Fruit fly (Drosophila melanogaster) whole organism, embryonic: Measurements from ENCODE around the gene CG32276.

ENCODE experiments used
- ATbp ChIP-seq: fragments of 200-800 bp; sonication (Bioruptor generic); optimal IDR thresholded peaks from 2 replicates; lab custom pipeline; 2017; ENCODE audit warnings: missing biosample characterization, mild to moderate bottlenecking, missing genetic modification characterization, missing genetic modification reagents
- Blimp-1 ChIP-seq: fragments of 200-800 bp; sonication (Bioruptor generic); optimal IDR thresholded peaks from 3 replicates; lab custom pipeline; 2018; ENCODE audit warnings: missing biosample characterization, missing genetic modification characterization, mild to moderate bottlenecking, moderate library complexity, missing genetic modification reagents
- Bteb2 ChIP-seq: fragments of 200-800 bp; sonication (Bioruptor generic); optimal IDR thresholded peaks from 2 replicates; lab custom pipeline; 2016; ENCODE audit warnings: missing biosample characterization, missing genetic modification characterization
- CG10979 ChIP-seq: fragments of 200-800 bp; sonication (Bioruptor generic); optimal IDR thresholded peaks from 2 replicates; lab custom pipeline; 2018; ENCODE audit warnings: missing biosample characterization, mild to moderate bottlenecking, missing genetic modification characterization, moderate library complexity
- CG11696 ChIP-seq: fragments of 200-800 bp; sonication (Bioruptor generic); IDR thresholded peaks from 2 replicates; pipeline ENCODE4 v1.3.6; 2022; ENCODE audit warnings: missing biosample characterization, missing genetic modification characterization
- CG12219 ChIP-seq: fragments of 200-800 bp; sonication (Bioruptor generic); optimal IDR thresholded peaks from 3 replicates; lab custom pipeline; 2018; ENCODE audit warnings: missing biosample characterization, mild to moderate bottlenecking, missing genetic modification characterization
- CG15073 ChIP-seq: fragments of 200-800 bp; sonication (Bioruptor generic); optimal IDR thresholded peaks from 2 replicates; lab custom pipeline; 2016; ENCODE audit warnings: missing biosample characterization, missing genetic modification characterization
- CG15514 ChIP-seq: fragments of 200-800 bp; sonication (Bioruptor generic); optimal IDR thresholded peaks from 3 replicates; lab custom pipeline; 2017; ENCODE audit warnings: missing biosample characterization, missing genetic modification characterization, mild to moderate bottlenecking, moderate library complexity, missing genetic modification reagents
- CG17568 ChIP-seq: fragments of 200-800 bp; sonication (Bioruptor generic); optimal IDR thresholded peaks from 2 replicates; lab custom pipeline; 2018; ENCODE audit warnings: missing biosample characterization, mild to moderate bottlenecking, missing genetic modification characterization, moderate library complexity
- CG1792 ChIP-seq: fragments of 200-800 bp; sonication (Bioruptor generic); optimal IDR thresholded peaks from 2 replicates; lab custom pipeline; 2016; ENCODE audit warnings: missing biosample characterization, missing genetic modification characterization
- CG18011 ChIP-seq: fragments of 200-800 bp; sonication (Bioruptor generic); optimal IDR thresholded peaks from 2 replicates; lab custom pipeline; 2017; ENCODE audit warnings: missing biosample characterization, missing genetic modification characterization, mild to moderate bottlenecking, moderate library complexity, missing genotype
- CG1832 ChIP-seq: fragments of 200-800 bp; sonication (Bioruptor generic); optimal IDR thresholded peaks from 2 replicates; lab custom pipeline; 2017; ENCODE audit warnings: missing biosample characterization, mild to moderate bottlenecking, missing genetic modification characterization, inconsistent platforms
- CG18476 ChIP-seq: fragments of 200-800 bp; sonication (Bioruptor generic); optimal IDR thresholded peaks from 2 replicates; lab custom pipeline; 2016; ENCODE audit warnings: missing biosample characterization, mild to moderate bottlenecking, missing genetic modification characterization
- CG2129 ChIP-seq: fragments of 200-800 bp; sonication (Bioruptor generic); IDR thresholded peaks from 2 replicates; pipeline ENCODE4 v1.3.6; 2022; ENCODE audit warnings: missing biosample characterization, missing genetic modification characterization; ENCODE audit not compliant: partially characterized antibody
- CG3995 ChIP-seq: fragments of 200-800 bp; sonication (Bioruptor generic); optimal IDR thresholded peaks from 3 replicates; lab custom pipeline; 2016; ENCODE audit warnings: missing biosample characterization, missing genetic modification characterization
- CG4404 ChIP-seq: fragments of 200-800 bp; sonication (Bioruptor generic); IDR thresholded peaks from 2 replicates; pipeline ENCODE4 v1.3.6; 2022; ENCODE audit warnings: missing biosample characterization, missing genetic modification characterization
- CG4424 ChIP-seq: fragments of 200-800 bp; sonication (Bioruptor generic); optimal IDR thresholded peaks from 3 replicates; lab custom pipeline; 2016; ENCODE audit warnings: missing biosample characterization, missing genetic modification characterization
- CG9817 ChIP-seq: fragments of 200-800 bp; sonication (Bioruptor generic); optimal IDR thresholded peaks from 2 replicates; lab custom pipeline; 2018; ENCODE audit warnings: missing biosample characterization, mild to moderate bottlenecking, missing genetic modification characterization, moderate library complexity
- D19B ChIP-seq: fragments of 200-800 bp; sonication (Bioruptor generic); optimal IDR thresholded peaks from 2 replicates; lab custom pipeline; 2017; ENCODE audit warnings: missing biosample characterization, mild to moderate bottlenecking, missing genetic modification characterization
- Dfd ChIP-seq, 2 experiments: fragments of >200 bp; optimal IDR thresholded peaks; 2 replicates each; lab custom pipeline; 2017; ENCODE audit warnings: missing biosample characterization in 2 of 2, missing genetic modification characterization in 2 of 2
- E2f2 ChIP-seq: fragments of 200-800 bp; sonication (Bioruptor generic); IDR thresholded peaks from 2 replicates; pipeline ENCODE4 v1.3.6; 2022; ENCODE audit warnings: missing biosample characterization, missing genetic modification characterization
- Fer1 ChIP-seq: fragments of 200-800 bp; sonication (Bioruptor generic); optimal IDR thresholded peaks from 2 replicates; lab custom pipeline; 2017; ENCODE audit warnings: missing biosample characterization, mild to moderate bottlenecking, missing genetic modification characterization
- Fer2 ChIP-seq: fragments of 200-800 bp; sonication (Bioruptor generic); optimal IDR thresholded peaks from 2 replicates; lab custom pipeline; 2018; ENCODE audit warnings: missing biosample characterization, mild to moderate bottlenecking, missing genetic modification characterization, moderate library complexity
- Fer3 ChIP-seq: fragments of 200-800 bp; sonication (Bioruptor generic); optimal IDR thresholded peaks from 2 replicates; lab custom pipeline; 2018; ENCODE audit warnings: missing biosample characterization, mild to moderate bottlenecking, missing genetic modification characterization, moderate library complexity
- HLH4C ChIP-seq: fragments of 200-800 bp; sonication (Bioruptor generic); IDR thresholded peaks from 3 replicates; pipeline ENCODE4 v1.3.6; 2022; ENCODE audit warnings: missing biosample characterization, missing genetic modification characterization; ENCODE audit not compliant: partially characterized antibody
- HLH54F ChIP-seq: fragments of 200-800 bp; sonication (Bioruptor generic); optimal IDR thresholded peaks from 3 replicates; lab custom pipeline; 2016; ENCODE audit warnings: missing biosample characterization, missing genetic modification characterization
- Lim3 ChIP-seq: fragments of 200-800 bp; sonication (Bioruptor generic); IDR thresholded peaks from 2 replicates; pipeline ENCODE4 v1.3.6; 2022; ENCODE audit warnings: missing biosample characterization, missing genetic modification characterization
- MTF-1 ChIP-seq: fragments of 200-800 bp; sonication (Bioruptor generic); optimal IDR thresholded peaks from 2 replicates; lab custom pipeline; 2018; ENCODE audit warnings: missing biosample characterization, mild to moderate bottlenecking, missing genetic modification characterization, borderline replicate concordance
- Myb ChIP-seq: fragments of 200-800 bp; sonication (Bioruptor generic); optimal IDR thresholded peaks from 2 replicates; lab custom pipeline; 2016; ENCODE audit warnings: missing biosample characterization, missing genetic modification characterization
- Ssrp ChIP-seq: fragments of 200-800 bp; sonication (Bioruptor generic); optimal IDR thresholded peaks from 2 replicates; lab custom pipeline; 2018; ENCODE audit warnings: missing biosample characterization, mild to moderate bottlenecking, missing genetic modification characterization, moderate library complexity
- bab2 ChIP-seq: fragments of 200-800 bp; sonication (Bioruptor generic); optimal IDR thresholded peaks from 2 replicates; lab custom pipeline; 2016; ENCODE audit warnings: missing biosample characterization, missing genetic modification characterization
- chm ChIP-seq: fragments of 200-800 bp; sonication (Bioruptor generic); IDR thresholded peaks from 2 replicates; pipeline ENCODE4 v1.3.6; 2022; ENCODE audit warnings: missing biosample characterization, missing genetic modification characterization
- crol ChIP-seq: fragments of 200-800 bp; sonication (Bioruptor generic); IDR thresholded peaks from 2 replicates; pipeline ENCODE4 v1.3.6; 2022; ENCODE audit warnings: missing biosample characterization, missing genetic modification characterization
- cwo ChIP-seq: fragments of 200-800 bp; sonication (Bioruptor generic); optimal IDR thresholded peaks from 3 replicates; lab custom pipeline; 2017; ENCODE audit warnings: missing biosample characterization, missing genetic modification characterization, mild to moderate bottlenecking, moderate library complexity, missing genetic modification reagents
- dimm ChIP-seq: fragments of 200-800 bp; sonication (Bioruptor generic); IDR thresholded peaks from 2 replicates; pipeline ENCODE4 v1.3.6; 2022; ENCODE audit warnings: missing biosample characterization, missing genetic modification characterization
- en ChIP-seq: fragments of 200-800 bp; sonication (Bioruptor generic); optimal IDR thresholded peaks from 2 replicates; lab custom pipeline; 2016; ENCODE audit warnings: missing biosample characterization, missing genetic modification characterization
- gt ChIP-seq: fragments of 200-800 bp; sonication (Bioruptor generic); IDR thresholded peaks from 2 replicates; pipeline ENCODE4 v1.3.6; 2022; ENCODE audit warnings: missing biosample characterization, missing genetic modification characterization
- ham ChIP-seq: fragments of 200-800 bp; sonication (Bioruptor generic); IDR thresholded peaks from 2 replicates; pipeline ENCODE4 v1.3.6; 2022; ENCODE audit warnings: missing biosample characterization, missing genetic modification characterization
- kni ChIP-seq: fragments of 200-800 bp; sonication (Bioruptor generic); optimal IDR thresholded peaks from 3 replicates; lab custom pipeline; 2017; ENCODE audit warnings: mild to moderate bottlenecking, missing biosample characterization, missing genetic modification reagents, missing genetic modification characterization
- lab ChIP-seq: fragments of 200-800 bp; sonication (Bioruptor generic); optimal IDR thresholded peaks from 3 replicates; lab custom pipeline; 2017; ENCODE audit warnings: missing biosample characterization, missing genetic modification characterization, mild to moderate bottlenecking, moderate library complexity, missing genetic modification reagents
- luna ChIP-seq: fragments of 200-800 bp; sonication (Bioruptor generic); optimal IDR thresholded peaks from 2 replicates; lab custom pipeline; 2016; ENCODE audit warnings: missing biosample characterization, missing genetic modification characterization
- nau ChIP-seq: fragments of 200-800 bp; sonication (Bioruptor generic); optimal IDR thresholded peaks from 3 replicates; lab custom pipeline; 2017; ENCODE audit warnings: missing biosample characterization, mild to moderate bottlenecking, missing genetic modification characterization, missing genetic modification reagents
- oc ChIP-seq: fragments of 200-800 bp; sonication (Bioruptor generic); optimal IDR thresholded peaks from 2 replicates; lab custom pipeline; 2018; ENCODE audit warnings: missing biosample characterization, mild to moderate bottlenecking, missing genetic modification characterization, moderate library complexity
- otp ChIP-seq: fragments of 200-800 bp; sonication (Bioruptor generic); IDR thresholded peaks from 3 replicates; pipeline ENCODE4, ENCODE4 v1.3.6; 2022; ENCODE audit warnings: missing biosample characterization, missing genetic modification characterization
- row ChIP-seq: fragments of 200-800 bp; sonication (Bioruptor generic); IDR thresholded peaks from 3 replicates; pipeline ENCODE4 v1.3.6; 2022; ENCODE audit warnings: missing biosample characterization, missing genetic modification characterization
- sens ChIP-seq: fragments of 200-800 bp; sonication (Bioruptor generic); peaks from one replicate; lab custom pipeline; 2016; ENCODE audit warnings: missing biosample characterization, missing genetic modification characterization
- tin ChIP-seq: fragments of 200-800 bp; sonication (Bioruptor generic); optimal IDR thresholded peaks from 3 replicates; lab custom pipeline; 2016; ENCODE audit warnings: missing biosample characterization, missing genetic modification characterization
- tll ChIP-seq, 2 experiments: fragments of 200-800 bp in 1 of 2; fragments of >200 bp in 1 of 2; sonication (Bioruptor generic) in 1 of 2; optimal IDR thresholded peaks; 2 replicates each; lab custom pipeline; 2017 to 2019; ENCODE audit warnings: missing biosample characterization in 2 of 2, missing genetic modification characterization in 2 of 2, mild to moderate bottlenecking in 1 of 2, moderate library complexity in 1 of 2
- wor ChIP-seq: fragments of 200-800 bp; sonication (Bioruptor generic); IDR thresholded peaks from 2 replicates; pipeline ENCODE4 v1.3.6; 2022; ENCODE audit warnings: missing biosample characterization, missing genetic modification characterization
- z ChIP-seq: fragments of 200-800 bp; sonication (Bioruptor generic); IDR thresholded peaks from 3 replicates; pipeline ENCODE4 v1.3.6; 2022; ENCODE audit warnings: missing biosample characterization, missing genetic modification characterization

Gene CG32276

DNA sequence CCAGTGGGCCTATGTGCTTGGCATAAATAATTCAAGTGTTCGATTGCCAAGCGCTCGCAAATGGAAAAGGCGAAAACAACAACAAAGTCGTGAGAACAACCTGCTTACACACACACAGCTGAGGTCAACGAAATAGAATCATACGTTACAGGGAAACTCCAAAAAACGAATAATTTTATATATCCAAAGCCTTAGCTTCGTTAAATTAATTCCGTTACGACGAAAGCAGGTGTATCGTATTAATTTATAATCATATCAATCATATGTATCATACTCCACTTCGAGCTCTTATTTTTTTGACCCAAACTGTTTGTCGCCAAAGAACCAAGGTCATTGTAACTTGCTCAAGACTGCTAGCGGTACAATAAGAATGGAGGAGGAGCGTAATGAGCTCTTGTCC lies 19.4 kb downstream of the CG32276 start (continued):
- TF ChIP-seq CG11696 (GFP tag; lab: Robert Waterston, UW) (peak; percentile 99), CG9817 (tag; lab: Kevin White, UChicago) (peak; percentile 76), Fer3 (tag; lab: Kevin White, UChicago) (peak; percentile 89), oc (no peak), luna (peak; percentile 41), row (GFP tag; lab: Robert Waterston, UW) (peak; percentile 95), CG15073 (GFP tag; lab: Kevin White, UChicago) (peak; percentile 40), Ssrp (tag; lab: Kevin White, UChicago) (peak; percentile 75), tll (GFP tag; optimal IDR thresholded peaks at IDR 0.05; lab: Kevin White, UChicago) (no peak), CG18476 (peak; percentile 82), MTF-1 (peak; percentile 75), HLH54F (GFP tag; lab: Kevin White, UChicago) (peak; percentile 77), Dfd (GFP tag; optimal IDR thresholded peaks at IDR 0.05; lab: Kevin White, UChicago) (no peak), CG1832 (no peak), E2f2 (GFP tag; lab: Robert Waterston, UW) (peak; percentile 65), CG10979 (tag; lab: Kevin White, UChicago) (peak; percentile 92), CG1792 (GFP tag; lab: Kevin White, UChicago) (peak; percentile 58), lab (peak; percentile 94), D19B (peak; percentile 83), wor (GFP tag; lab: Robert Waterston, UW) (peak; percentile 58), Lim3 (GFP tag; lab: Robert Waterston, UW) (0 out of 2 replicates have a peak, but pooled peaks have one; percentile 38), CG15514 (peak; percentile 82), Fer2 (tag; lab: Kevin White, UChicago) (peak; percentile 45), en (GFP tag; lab: Kevin White, UChicago) (peak; percentile 79), CG3995 (GFP tag; lab: Kevin White, UChicago) (peak; percentile 52), Fer1 (GFP tag; lab: Kevin White, UChicago) (no peak), kni (GFP tag; lab: Kevin White, UChicago) (peak; percentile 8), nau (GFP tag; lab: Kevin White, UChicago) (no peak), ham (peak; percentile 42; the same call in 1 of the 2 replicates), bab2 (GFP tag; lab: Kevin White, UChicago) (peak; percentile 88), ATbp (GFP tag; lab: Kevin White, UChicago) (peak; percentile 80), CG4404 (GFP tag; lab: Robert Waterston, UW) (peak; percentile 74), CG17568 (GFP tag; lab: Kevin White, UChicago) (no peak), gt (GFP tag; lab: Robert Waterston, UW) (0 out of 2 replicates have a peak, but pooled peaks have one; percentile 38), dimm (GFP tag; lab: Robert Waterston, UW) (peak; percentile 43; the same call in 1 of the 2 replicates), chm (GFP tag; lab: Robert Waterston, UW) (peak; percentile 88), HLH4C (GFP tag; lab: Robert Waterston, UW) (no peak), Bteb2 (GFP tag; lab: Kevin White, UChicago) (peak; percentile 81), CG12219 (GFP tag; lab: Kevin White, UChicago) (peak; percentile 86), CG4424 (GFP tag; lab: Kevin White, UChicago) (peak; percentile 90), CG2129 (GFP tag; lab: Robert Waterston, UW) (no peak), sens (GFP tag; lab: Kevin White, UChicago) (peak; percentile 97), otp (GFP tag; lab: Robert Waterston, UW) (peak; percentile 59; the same call in 2 of the 3 replicates), cwo (GFP tag; lab: Kevin White, UChicago) (peak; percentile 85), tin (GFP tag; lab: Kevin White, UChicago) (peak; percentile 86), z (GFP tag; lab: Robert Waterston, UW) (no peak), CG18011 (peak; percentile 69), crol (no peak), Myb (peak; percentile 48), Blimp-1 (GFP tag; lab: Kevin White, UChicago) (peak; percentile 88)
